Worm (Caenorhabditis elegans) whole organism, L2 larva: ENCODE measurements around the gene col-69.

Experiments used
- C34F6.9 ChIP-seq: fragments of 150-350 bp; optimal IDR thresholded peaks from 2 replicates; lab custom pipeline; 2014; ENCODE audit warnings: missing biosample characterization, missing genetic modification characterization
- F13H6.1 ChIP-seq: sonication (generic microtip); optimal IDR thresholded peaks from 2 replicates; lab custom pipeline; 2016; ENCODE audit warnings: missing genetic modification characterization, missing compliant biosample characterization
- R02D3.7 ChIP-seq: fragments of 150-350 bp; optimal IDR thresholded peaks from 2 replicates; lab custom pipeline; 2014; ENCODE audit warnings: missing biosample characterization, missing genetic modification characterization
- Y55F3AM.14 ChIP-seq: fragments of 200-800 bp; sonication (Bioruptor generic); optimal IDR thresholded peaks from 2 replicates; lab custom pipeline; 2018; ENCODE audit warnings: mild to moderate bottlenecking, missing genetic modification characterization, missing compliant biosample characterization
- ZK546.5 ChIP-seq: sonication (generic microtip); optimal IDR thresholded peaks from 2 replicates; lab custom pipeline; 2017; ENCODE audit warnings: missing biosample characterization, missing genetic modification characterization
- alr-1 ChIP-seq: fragments of 150-350 bp; optimal IDR thresholded peaks from 2 replicates; lab custom pipeline; 2014; ENCODE audit warnings: missing biosample characterization, missing genetic modification characterization
- aly-2 ChIP-seq: fragments of 150-350 bp; optimal IDR thresholded peaks from 2 replicates; lab custom pipeline; 2014; ENCODE audit warnings: missing biosample characterization, missing genetic modification characterization
- ama-1 ChIP-seq: fragments of 150-350 bp; optimal IDR thresholded peaks from 2 replicates; lab custom pipeline; 2018; ENCODE audit warnings: inconsistent platforms
- blmp-1 ChIP-seq: sonication (generic microtip); optimal IDR thresholded peaks from 2 replicates; lab custom pipeline; 2017; ENCODE audit warnings: missing genetic modification characterization, mild to moderate bottlenecking, missing compliant biosample characterization, antibody characterized with exemption, moderate library complexity; ENCODE audit not compliant: insufficient read depth
- crh-2 ChIP-seq: sonication (generic microtip); optimal IDR thresholded peaks from 2 replicates; lab custom pipeline; 2017; ENCODE audit warnings: missing biosample characterization, missing genetic modification characterization
- dmd-4 ChIP-seq: sonication (generic microtip); optimal IDR thresholded peaks from 2 replicates; lab custom pipeline; 2017; ENCODE audit warnings: missing biosample characterization, missing genetic modification characterization
- egl-27 ChIP-seq: sonication (generic microtip); optimal IDR thresholded peaks from 3 replicates; lab custom pipeline; 2017; ENCODE audit warnings: missing biosample characterization, missing genetic modification reagents, missing genetic modification characterization
- elt-1 ChIP-seq: fragments of 150-350 bp; optimal IDR thresholded peaks from 2 replicates; lab custom pipeline; 2014; ENCODE audit warnings: missing biosample characterization, missing genetic modification characterization
- gmeb-1 ChIP-seq: fragments of 150-350 bp; optimal IDR thresholded peaks from 2 replicates; lab custom pipeline; 2014; ENCODE audit warnings: missing biosample characterization, missing genetic modification characterization
- lin-11 ChIP-seq: fragments of 150-350 bp; sonication (generic microtip); optimal IDR thresholded peaks from 2 replicates; lab custom pipeline; 2014; ENCODE audit warnings: missing biosample characterization, missing genetic modification characterization, inconsistent platforms, mixed read lengths
- lin-39 ChIP-seq: fragments of 150-350 bp; optimal IDR thresholded peaks from 2 replicates; lab custom pipeline; 2014; ENCODE audit warnings: missing biosample characterization, missing genetic modification reagents, missing genetic modification characterization
- lsy-2 ChIP-seq, 2 experiments: fragments of 150-350 bp in 1 of 2; sonication (generic microtip) in 1 of 2; optimal IDR thresholded peaks; 2 replicates each; lab custom pipeline; 2014 to 2017; ENCODE audit warnings: missing biosample characterization in 2 of 2, missing genetic modification characterization in 2 of 2
- mab-5 ChIP-seq: fragments of 150-350 bp; optimal IDR thresholded peaks from 2 replicates; lab custom pipeline; 2014; ENCODE audit warnings: missing biosample characterization, missing genetic modification characterization
- mbf-1 ChIP-seq: sonication (generic microtip); optimal IDR thresholded peaks from 2 replicates; lab custom pipeline; 2017; ENCODE audit warnings: missing biosample characterization, missing genetic modification characterization
- mdl-1 ChIP-seq, 2 experiments: fragments of 150-350 bp in 1 of 2; sonication (generic microtip) in 1 of 2; optimal IDR thresholded peaks; 2 replicates each; lab custom pipeline; 2017; ENCODE audit warnings: missing biosample characterization in 2 of 2, missing genetic modification characterization in 2 of 2
- nhr-10 ChIP-seq: sonication (generic microtip); optimal IDR thresholded peaks from 2 replicates; lab custom pipeline; 2017; ENCODE audit warnings: missing biosample characterization, missing genetic modification characterization
- nhr-11 ChIP-seq: fragments of 150-350 bp; optimal IDR thresholded peaks from 2 replicates; lab custom pipeline; 2014; ENCODE audit warnings: missing biosample characterization, missing genetic modification characterization
- nhr-12 ChIP-seq: fragments of 150-350 bp; optimal IDR thresholded peaks from 2 replicates; lab custom pipeline; 2014; ENCODE audit warnings: missing biosample characterization, missing genetic modification characterization
- nhr-129 ChIP-seq: fragments of 150-350 bp; optimal IDR thresholded peaks from 2 replicates; lab custom pipeline; 2014; ENCODE audit warnings: missing biosample characterization, missing genetic modification characterization
- nhr-23 ChIP-seq: fragments of 150-350 bp; optimal IDR thresholded peaks from 2 replicates; lab custom pipeline; 2014; ENCODE audit warnings: missing biosample characterization, missing genetic modification reagents, missing genetic modification characterization
- nhr-237 ChIP-seq: fragments of 150-350 bp; optimal IDR thresholded peaks from 2 replicates; lab custom pipeline; 2014; ENCODE audit warnings: missing biosample characterization, missing genetic modification characterization
- nhr-25 ChIP-seq: fragments of 150-350 bp; sonication (generic microtip); optimal IDR thresholded peaks from 3 replicates; lab custom pipeline; 2014; ENCODE audit warnings: missing biosample characterization, missing genetic modification characterization
- nhr-6 ChIP-seq: fragments of 150-350 bp; optimal IDR thresholded peaks from 2 replicates; lab custom pipeline; 2014; ENCODE audit warnings: missing biosample characterization, missing genetic modification characterization
- nhr-77 ChIP-seq: fragments of 150-350 bp; optimal IDR thresholded peaks from 2 replicates; lab custom pipeline; 2014; ENCODE audit warnings: missing biosample characterization, missing genetic modification characterization
- sem-4 ChIP-seq: fragments of 150-350 bp; optimal IDR thresholded peaks from 2 replicates; lab custom pipeline; 2014; ENCODE audit warnings: missing biosample characterization, missing genetic modification reagents, missing genetic modification characterization
- skn-1 ChIP-seq: sonication (generic microtip); optimal IDR thresholded peaks from 2 replicates; lab custom pipeline; 2017; ENCODE audit warnings: missing biosample characterization, missing genetic modification characterization
- sma-3 ChIP-seq: sonication (generic microtip); optimal IDR thresholded peaks from 2 replicates; lab custom pipeline; 2016; ENCODE audit warnings: missing genetic modification reagents, missing genetic modification characterization, missing compliant biosample characterization
- sma-9 ChIP-seq, 2 experiments: fragments of 150-350 bp in 1 of 2; sonication (generic microtip) in 1 of 2; optimal IDR thresholded peaks; 2 replicates each; lab custom pipeline; 2014 to 2016; ENCODE audit warnings: missing genetic modification characterization in 2 of 2, mild to moderate bottlenecking in 1 of 2, missing biosample characterization in 1 of 2, missing compliant biosample characterization in 1 of 2, missing genetic modification reagents in 1 of 2, moderate library complexity in 1 of 2
- snpc-4 ChIP-seq: fragments of 150-350 bp; optimal IDR thresholded peaks from 2 replicates; lab custom pipeline; 2014; ENCODE audit warnings: missing biosample characterization, missing genetic modification characterization
- unc-39 ChIP-seq: fragments of 150-350 bp; optimal IDR thresholded peaks from 2 replicates; lab custom pipeline; 2014; ENCODE audit warnings: missing biosample characterization, missing genetic modification characterization
- unc-55 ChIP-seq: fragments of 150-350 bp; sonication (generic microtip); optimal IDR thresholded peaks from 3 replicates; lab custom pipeline; 2014; ENCODE audit warnings: missing biosample characterization, missing genetic modification reagents, missing genetic modification characterization
- unc-62 ChIP-seq: fragments of 150-350 bp; optimal IDR thresholded peaks from 2 replicates; lab custom pipeline; 2014; ENCODE audit warnings: missing biosample characterization, missing genetic modification reagents, missing genetic modification characterization
- ztf-1 ChIP-seq: fragments of 200-800 bp; sonication (Bioruptor generic); conservative IDR thresholded peaks from 2 replicates; pipeline ENCODE4 v1.3.6; 2022; ENCODE audit warnings: missing genetic modification characterization, missing compliant biosample characterization
- ztf-11 ChIP-seq: sonication (generic microtip); optimal IDR thresholded peaks from 2 replicates; lab custom pipeline; 2017; ENCODE audit warnings: missing biosample characterization, missing genetic modification characterization
- ztf-4 ChIP-seq: fragments of 150-350 bp; optimal IDR thresholded peaks from 2 replicates; lab custom pipeline; 2014; ENCODE audit warnings: missing biosample characterization, missing genetic modification characterization

Gene col-69

DNA sequence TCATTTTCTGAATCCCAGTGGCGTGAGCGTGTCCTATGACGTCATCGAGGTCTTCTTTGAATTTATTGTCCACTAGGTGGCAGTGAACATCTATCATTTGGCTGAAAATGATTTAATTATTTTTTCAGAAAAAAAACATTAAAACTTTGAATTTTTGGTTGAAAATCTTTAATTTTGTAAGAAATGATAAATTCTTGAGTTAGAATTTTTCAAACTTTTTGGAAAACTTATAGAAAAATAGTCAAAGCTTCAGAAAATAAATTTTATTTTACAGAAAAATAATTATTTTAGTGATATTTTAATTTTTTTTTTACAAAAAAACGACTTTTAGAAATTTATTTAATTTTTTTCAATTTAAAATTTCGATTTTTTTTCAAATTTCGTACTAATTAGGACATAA is 26.9 kb downstream of the col-69 start, which contains the start of gene B0432.8:
B0432.8 (minus strand) TSS at position 101 of the 400 bp plus-strand sequence.
- TF ChIP-seq sma-3 (GFP tag; lab: Kevin White, UChicago) (no peak), ZK546.5 (tag; lab: Kevin White, UChicago) (no peak), mdl-1 (tag; optimal IDR thresholded peaks at IDR 0.05; lab: Kevin White, UChicago) (no peak), skn-1 (tag; lab: Kevin White, UChicago) (no peak), R02D3.7 (tag; lab: Kevin White, UChicago) (no peak), nhr-12 (tag; lab: Kevin White, UChicago) (no peak), lin-39 (no peak), nhr-237 (no peak), unc-62 (GFP tag; lab: Kevin White, UChicago) (no peak), crh-2 (tag; lab: Kevin White, UChicago) (no peak), nhr-129 (tag; lab: Kevin White, UChicago) (no peak), nhr-77 (tag; lab: Kevin White, UChicago) (no peak), sma-9 (GFP tag; optimal IDR thresholded peaks at IDR 0.05; lab: Kevin White, UChicago) (no peak), sma-9 (tag; optimal IDR thresholded peaks at IDR 0.05; lab: Kevin White, UChicago) (no peak), mbf-1 (tag; lab: Kevin White, UChicago) (no peak), alr-1 (no peak), unc-55 (GFP tag; lab: Kevin White, UChicago) (no peak), C34F6.9 (no peak), aly-2 (tag; lab: Kevin White, UChicago) (no peak), ztf-11 (no peak)

ce11 chrII:273872-274271 is 31.7 kb downstream of the col-69 start, which contains the start of gene B0432.7:
B0432.7 (minus strand) TSS chrII:273972.
- no peak for TF ChIP-seq C34F6.9
- no peak for TF ChIP-seq nhr-23 (tag; lab: Kevin White, UChicago)
- TF ChIP-seq ZK546.5 (tag; lab: Kevin White, UChicago): no peak

DNA sequence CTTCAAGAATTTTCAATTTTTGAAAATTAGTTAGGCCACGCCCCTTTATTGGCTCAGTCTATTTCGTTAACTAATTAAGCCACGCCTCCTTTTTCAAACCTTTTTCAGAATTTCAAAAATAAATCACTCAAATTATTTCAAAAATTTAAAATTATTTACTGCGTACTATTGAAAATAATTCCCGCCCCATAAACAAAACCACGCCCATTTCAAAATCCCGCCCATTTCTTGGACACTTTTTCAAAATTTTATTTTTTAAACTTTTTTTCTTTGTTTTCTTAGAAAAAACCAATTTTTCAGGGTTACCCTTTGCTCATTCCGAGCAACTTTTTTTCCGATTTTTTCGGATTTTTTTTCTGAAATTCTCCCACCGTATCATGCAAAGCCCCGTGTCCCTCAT is 41.5 kb downstream of the col-69 start, which contains the start of gene B0432.14:
B0432.14 (plus strand) TSS at position 301 of the 400 bp plus-strand sequence.
- no peak for TF ChIP-seq unc-55 (GFP tag; lab: Kevin White, UChicago)
- no peak for TF ChIP-seq mab-5 (tag; lab: Kevin White, UChicago)
- no peak for TF ChIP-seq blmp-1 (tag; lab: Kevin White, UChicago)
- no peak for TF ChIP-seq nhr-6
- no peak for TF ChIP-seq nhr-77 (tag; lab: Kevin White, UChicago)
- TF ChIP-seq nhr-12 (tag; lab: Kevin White, UChicago): no peak
- TF ChIP-seq C34F6.9: no peak
- TF ChIP-seq snpc-4 (tag; lab: Kevin White, UChicago): no peak
- TF ChIP-seq unc-62 (GFP tag; lab: Kevin White, UChicago): no peak
- TF ChIP-seq lsy-2 (tag; optimal IDR thresholded peaks at IDR 0.05; lab: Kevin White, UChicago): no peak
- TF ChIP-seq aly-2 (tag; lab: Kevin White, UChicago): no peak
- no peak for TF ChIP-seq sem-4 (tag; lab: Kevin White, UChicago)

DNA sequence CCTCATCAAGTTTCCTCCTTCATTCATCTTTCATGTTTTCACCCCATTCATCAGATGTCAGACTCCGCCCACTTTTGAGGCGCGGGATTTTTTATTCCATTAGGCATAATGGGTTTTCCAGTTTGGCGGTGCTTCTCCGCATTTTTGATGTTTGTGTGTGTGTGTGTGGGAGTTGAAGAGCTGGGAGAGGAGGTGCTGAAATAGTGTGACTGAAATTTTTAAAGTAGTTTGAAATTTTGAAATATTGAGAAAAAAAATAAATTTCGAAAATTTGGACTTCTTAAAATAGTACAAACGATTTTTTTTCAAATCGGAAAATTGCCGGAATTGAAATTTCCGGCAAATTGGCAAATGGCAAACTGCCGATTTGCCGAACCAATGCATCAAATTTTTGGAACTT is 42.0 kb downstream of the col-69 start, which contains the start of gene scc-2:
scc-2 (minus strand) TSS at position 101 of the 400 bp plus-strand sequence.
- TF ChIP-seq Y55F3AM.14 (GFP tag; lab: Kevin White, UChicago) (no peak), egl-27 (tag; lab: Kevin White, UChicago) (no peak), nhr-10 (tag; lab: Kevin White, UChicago) (no peak), dmd-4 (tag; lab: Kevin White, UChicago) (no peak), aly-2 (tag; lab: Kevin White, UChicago) (no peak), ztf-4 (no peak), ztf-1 (no peak), elt-1 (tag; lab: Kevin White, UChicago) (no peak), mbf-1 (tag; lab: Kevin White, UChicago) (no peak), nhr-129 (tag; lab: Kevin White, UChicago) (no peak), ama-1 (lab: Kevin White, UChicago) (no peak)
- TF ChIP-seq, all 48 proteins: peak for 0

DNA sequence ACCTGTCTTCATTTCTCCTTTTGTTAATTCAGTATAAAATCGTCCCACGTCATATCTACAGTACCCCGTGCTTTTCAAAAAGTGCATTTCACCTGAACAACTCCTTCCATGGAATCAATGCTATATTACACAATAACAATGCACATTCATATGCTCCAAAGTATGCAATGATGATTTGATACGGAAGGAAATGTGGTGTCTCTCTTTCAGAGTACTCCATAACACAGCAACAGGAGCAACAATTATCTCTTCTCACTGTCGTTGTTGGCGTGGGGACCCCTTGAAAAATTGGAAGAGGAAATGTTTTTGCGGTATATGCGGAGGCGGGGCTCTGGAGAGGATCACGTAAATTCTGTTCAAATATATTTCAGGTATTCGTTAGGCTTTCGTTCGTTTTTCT is 48.0 kb downstream of the col-69 start, which contains the start of gene cat-2:
cat-2 (plus strand) TSS at position 301 of the 400 bp plus-strand sequence.
- TF ChIP-seq mbf-1 (tag; lab: Kevin White, UChicago) (no peak), nhr-25 (tag; lab: Kevin White, UChicago) (no peak), sma-3 (GFP tag; lab: Kevin White, UChicago) (no peak), F13H6.1 (tag; lab: Kevin White, UChicago) (no peak), nhr-11 (tag; lab: Kevin White, UChicago) (no peak), mab-5 (tag; lab: Kevin White, UChicago) (no peak), unc-55 (GFP tag; lab: Kevin White, UChicago) (no peak), alr-1 (no peak), mdl-1 (tag; optimal IDR thresholded peaks at IDR 0.05; lab: Kevin White, UChicago) (no peak), lin-39 (no peak), sem-4 (tag; lab: Kevin White, UChicago) (no peak), lin-11 (no peak), nhr-6 (no peak), ztf-4 (no peak), gmeb-1 (tag; lab: Kevin White, UChicago) (no peak), nhr-10 (tag; lab: Kevin White, UChicago) (no peak), unc-39 (no peak), unc-62 (GFP tag; lab: Kevin White, UChicago) (no peak)
